Worm (Caenorhabditis elegans) whole organism, mixed stage, embryonic: ENCODE results near the gene C17H11.5.
A peak's percentile ranks its signal among the peaks of the same experiment; 100 is the strongest.

Source experiments
- M03D4.4 ChIP-seq: sonication (generic microtip); optimal IDR thresholded peaks from 2 replicates; lab custom pipeline; 2017; ENCODE audit warnings: mild to moderate bottlenecking, missing genetic modification characterization, missing compliant biosample characterization
- bed-3 ChIP-seq: fragments of 200-800 bp; sonication (Bioruptor generic); optimal IDR thresholded peaks from 3 replicates; lab custom pipeline; 2018; ENCODE audit warnings: mild to moderate bottlenecking, missing genetic modification characterization, moderate library complexity, missing compliant biosample characterization
- ceh-39 ChIP-seq: fragments of 150-350 bp; optimal IDR thresholded peaks from 2 replicates; lab custom pipeline; 2014; ENCODE audit warnings: missing biosample characterization, missing genetic modification characterization
- ceh-43 ChIP-seq: fragments of 200-800 bp; sonication (Bioruptor generic); optimal IDR thresholded peaks from 2 replicates; lab custom pipeline; 2018; ENCODE audit warnings: mild to moderate bottlenecking, missing genetic modification characterization, moderate library complexity, missing compliant biosample characterization
- ceh-83 ChIP-seq: fragments of 200-800 bp; sonication (Bioruptor generic); optimal IDR thresholded peaks from 2 replicates; lab custom pipeline; 2018; ENCODE audit warnings: mild to moderate bottlenecking, missing genetic modification characterization, missing compliant biosample characterization
- ces-1 ChIP-seq: fragments of 150-350 bp; optimal IDR thresholded peaks from 2 replicates; lab custom pipeline; 2014; ENCODE audit warnings: missing biosample characterization, missing genetic modification reagents, missing genetic modification characterization
- cnd-1 ChIP-seq: fragments of 200-800 bp; sonication (Bioruptor generic); optimal IDR thresholded peaks from 2 replicates; lab custom pipeline; 2018; ENCODE audit warnings: mild to moderate bottlenecking, missing genetic modification characterization, missing compliant biosample characterization
- drap-1 ChIP-seq: fragments of 200-800 bp; sonication (Bioruptor generic); optimal IDR thresholded peaks from 3 replicates; lab custom pipeline; 2018; ENCODE audit warnings: mild to moderate bottlenecking, missing genetic modification characterization, missing compliant biosample characterization
- flh-1 ChIP-seq: fragments of 200-800 bp; sonication (Bioruptor generic); optimal IDR thresholded peaks from 2 replicates; lab custom pipeline; 2018; ENCODE audit warnings: mild to moderate bottlenecking, missing genetic modification characterization, moderate library complexity, missing compliant biosample characterization
- ham-2 ChIP-seq: fragments of 200-800 bp; sonication (Bioruptor generic); optimal IDR thresholded peaks from 2 replicates; lab custom pipeline; 2018; ENCODE audit warnings: mild to moderate bottlenecking, missing genetic modification characterization, missing compliant biosample characterization
- lin-13 ChIP-seq: fragments of 150-350 bp; optimal IDR thresholded peaks from 2 replicates; lab custom pipeline; 2014; ENCODE audit warnings: missing biosample characterization, missing genetic modification characterization
- lsy-2 ChIP-seq: fragments of 150-350 bp; optimal IDR thresholded peaks from 2 replicates; lab custom pipeline; 2014; ENCODE audit warnings: missing biosample characterization, missing genetic modification characterization
- mab-5 ChIP-seq: fragments of 150-350 bp; optimal IDR thresholded peaks from 2 replicates; lab custom pipeline; 2014; ENCODE audit warnings: missing biosample characterization, missing genetic modification characterization
- mep-1 ChIP-seq: fragments of 150-350 bp; optimal IDR thresholded peaks from 2 replicates; lab custom pipeline; 2017; ENCODE audit warnings: missing biosample characterization, missing genetic modification reagents, missing genetic modification characterization, inconsistent platforms
- mls-2 ChIP-seq: sonication (generic microtip); optimal IDR thresholded peaks from 2 replicates; lab custom pipeline; 2016; ENCODE audit warnings: mild to moderate bottlenecking, missing genetic modification characterization, moderate library complexity, missing compliant biosample characterization
- nhr-12 ChIP-seq: fragments of 150-350 bp; optimal IDR thresholded peaks from 2 replicates; lab custom pipeline; 2014; ENCODE audit warnings: missing biosample characterization, missing genetic modification characterization
- nhr-2 ChIP-seq: fragments of 150-350 bp; optimal IDR thresholded peaks from 2 replicates; lab custom pipeline; 2014; ENCODE audit warnings: missing biosample characterization, missing genetic modification characterization
- nhr-237 ChIP-seq: fragments of 150-350 bp; optimal IDR thresholded peaks from 2 replicates; lab custom pipeline; 2014; ENCODE audit warnings: missing biosample characterization, missing genetic modification characterization
- nhr-28 ChIP-seq: fragments of 150-350 bp; optimal IDR thresholded peaks from 2 replicates; lab custom pipeline; 2014; ENCODE audit warnings: missing biosample characterization, missing genetic modification characterization
- pha-4 ChIP-seq: fragments of 150-350 bp; optimal IDR thresholded peaks from 2 replicates; lab custom pipeline; 2018; ENCODE audit warnings: missing biosample characterization, missing genetic modification reagents, missing genetic modification characterization
- sem-2 ChIP-seq: fragments of 200-800 bp; sonication (Bioruptor generic); optimal IDR thresholded peaks from 2 replicates; lab custom pipeline; 2018; ENCODE audit warnings: mild to moderate bottlenecking, missing genetic modification characterization, missing compliant biosample characterization
- snpc-4 ChIP-seq: fragments of 150-350 bp; optimal IDR thresholded peaks from 2 replicates; lab custom pipeline; 2014; ENCODE audit warnings: missing biosample characterization, missing genetic modification characterization
- sptf-1 ChIP-seq: sonication (generic microtip); optimal IDR thresholded peaks from 2 replicates; lab custom pipeline; 2017; ENCODE audit warnings: mild to moderate bottlenecking, missing genetic modification characterization, moderate library complexity, missing compliant biosample characterization
- tbx-8 ChIP-seq: fragments of 200-800 bp; sonication (Bioruptor generic); optimal IDR thresholded peaks from 2 replicates; lab custom pipeline; 2018; ENCODE audit warnings: mild to moderate bottlenecking, missing genetic modification characterization, moderate library complexity, missing compliant biosample characterization
- unc-120 ChIP-seq: sonication (generic microtip); optimal IDR thresholded peaks from 2 replicates; lab custom pipeline; 2017; ENCODE audit warnings: missing genetic modification characterization, missing compliant biosample characterization; ENCODE audit not compliant: poor library complexity, severe bottlenecking
- unc-39 ChIP-seq: fragments of 150-350 bp; optimal IDR thresholded peaks from 2 replicates; lab custom pipeline; 2014; ENCODE audit warnings: missing biosample characterization, missing genetic modification characterization
- unc-62 ChIP-seq: fragments of 150-350 bp; optimal IDR thresholded peaks from 2 replicates; lab custom pipeline; 2014; ENCODE audit warnings: missing biosample characterization, missing genetic modification reagents, missing genetic modification characterization
- ztf-11 ChIP-seq: fragments of 150-350 bp; optimal IDR thresholded peaks from 2 replicates; lab custom pipeline; 2014; ENCODE audit warnings: missing biosample characterization, missing genetic modification characterization

C17H11.5 gene

DNA sequence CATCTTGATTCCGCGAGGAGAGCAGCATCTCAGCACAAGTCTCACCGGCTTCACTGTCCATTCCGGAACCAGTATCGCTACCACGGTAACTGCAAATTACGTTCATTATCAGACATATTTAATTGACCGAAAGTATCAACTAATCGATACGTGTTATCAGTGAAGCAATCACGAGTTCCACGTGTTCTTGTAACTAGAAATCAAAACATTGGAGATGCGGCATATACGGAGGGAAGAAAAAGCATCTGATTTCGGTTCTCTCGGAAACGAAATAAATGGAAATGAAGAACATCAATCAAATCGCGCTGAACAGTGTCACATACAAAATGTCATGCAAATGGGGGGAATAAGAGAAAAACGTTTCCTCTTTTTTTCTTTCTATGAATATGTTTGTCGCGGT is 8.3 kb upstream of the C17H11.5 start:
- no peak for TF ChIP-seq ceh-43 (GFP tag; lab: Kevin White, UChicago)
- TF ChIP-seq unc-62 (GFP tag; lab: Kevin White, UChicago): no peak
- TF ChIP-seq nhr-12 (tag; lab: Kevin White, UChicago): no peak
- TF ChIP-seq ceh-39: no peak
- TF ChIP-seq flh-1 (GFP tag; lab: Kevin White, UChicago): no peak
- TF ChIP-seq bed-3: no peak
- no peak for TF ChIP-seq mab-5 (tag; lab: Kevin White, UChicago)
- no peak for TF ChIP-seq snpc-4 (tag; lab: Kevin White, UChicago)
- TF ChIP-seq cnd-1 (tag; lab: Kevin White, UChicago): no peak
- no peak for TF ChIP-seq tbx-8 (GFP tag; lab: Kevin White, UChicago)
- TF ChIP-seq nhr-237: no peak
- TF ChIP-seq ces-1 (GFP tag; lab: Kevin White, UChicago): no peak
- TF ChIP-seq drap-1 (GFP tag; lab: Kevin White, UChicago): no peak
- no peak for TF ChIP-seq mls-2 (tag; lab: Kevin White, UChicago)
- TF ChIP-seq unc-120 (tag; lab: Kevin White, UChicago): no peak
- TF ChIP-seq lin-13 (tag; lab: Kevin White, UChicago): no peak
- no peak for TF ChIP-seq nhr-2 (tag; lab: Kevin White, UChicago)

DNA sequence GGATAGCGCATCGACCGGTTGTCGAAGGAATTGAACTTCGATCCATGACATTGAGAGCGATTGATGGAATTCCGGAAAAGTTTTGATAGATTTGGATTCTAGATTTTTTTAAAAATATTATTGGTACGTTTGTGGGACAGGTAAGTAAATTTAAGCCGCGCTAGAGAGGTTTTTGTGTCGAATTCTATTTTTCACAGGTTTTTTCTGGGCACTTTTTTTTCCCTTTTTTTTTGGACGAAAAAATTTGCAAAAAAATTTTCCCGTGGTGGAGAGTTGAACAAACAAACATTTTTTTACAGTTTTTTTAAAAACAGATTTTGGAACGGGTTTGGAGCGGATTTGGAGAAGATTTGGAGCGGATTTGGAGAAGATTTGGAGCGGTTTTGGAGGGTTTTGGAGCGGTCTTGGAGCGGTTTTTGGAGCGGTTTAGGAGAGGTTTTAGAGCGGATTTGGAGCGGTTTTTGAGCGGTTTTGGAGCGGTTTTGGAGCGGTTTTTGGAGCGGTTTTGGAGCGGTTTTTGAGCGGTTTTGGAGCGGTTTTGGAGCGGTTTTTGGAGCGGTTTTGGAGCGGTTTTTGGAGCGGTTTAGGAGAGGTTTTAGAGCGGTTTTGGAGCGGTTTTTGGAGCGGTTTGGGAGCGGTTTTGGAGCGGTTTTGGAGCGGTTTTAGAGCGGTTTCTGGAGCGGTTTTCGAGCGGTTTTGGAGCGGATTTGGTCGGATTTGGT is 3.2 kb downstream of the C17H11.5 start, which contains the start of gene C17H11.4:
Gene C17H11.4 (minus strand): TSS at position 51 of the 722 bp plus-strand sequence.
- peak; percentile 51 for TF ChIP-seq sptf-1 (tag; lab: Kevin White, UChicago)
- TF ChIP-seq mls-2 (tag; lab: Kevin White, UChicago): peak; percentile 56
- peak; percentile 32 for TF ChIP-seq M03D4.4 (tag; lab: Kevin White, UChicago)
- peak; percentile 42 for TF ChIP-seq ceh-83
- TF ChIP-seq, all 35 proteins: peak for 4; not testable (repeated sequence) for 31

DNA sequence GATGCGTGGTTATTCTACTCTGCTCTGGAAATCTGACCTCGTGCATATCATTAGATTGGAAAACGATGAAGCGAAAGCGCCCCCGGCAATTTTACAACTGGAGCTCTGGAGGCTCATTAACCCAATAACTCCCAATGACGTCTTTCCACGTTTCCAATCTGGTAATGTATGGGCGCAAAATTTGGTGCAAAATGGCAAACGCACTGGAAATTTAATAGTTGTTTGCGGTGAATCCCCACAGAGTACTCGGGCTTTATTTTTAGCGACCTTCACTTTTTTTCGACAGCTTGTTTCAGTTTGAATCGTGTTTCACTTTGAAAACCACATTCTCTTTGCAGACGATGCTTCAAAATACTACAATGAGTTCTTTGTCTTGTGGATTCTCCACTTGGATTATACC is 11.3 kb downstream of the C17H11.5 start, which contains the start of gene C17H11.1:
Gene C17H11.1 (plus strand): TSS at position 301 of the 400 bp plus-strand sequence.
- TF ChIP-seq lsy-2 (tag; lab: Kevin White, UChicago): no peak
- no peak for TF ChIP-seq sem-2
- no peak for TF ChIP-seq ham-2 (GFP tag; lab: Kevin White, UChicago)
- no peak for TF ChIP-seq sptf-1 (tag; lab: Kevin White, UChicago)
- no peak for TF ChIP-seq ceh-39
- TF ChIP-seq mab-5 (tag; lab: Kevin White, UChicago): no peak
- TF ChIP-seq snpc-4 (tag; lab: Kevin White, UChicago): no peak
- no peak for TF ChIP-seq mep-1 (tag; lab: Kevin White, UChicago)
- TF ChIP-seq nhr-28 (tag; lab: Kevin White, UChicago): no peak
- no peak for TF ChIP-seq nhr-2 (tag; lab: Kevin White, UChicago)
- no peak for TF ChIP-seq pha-4 (tag; lab: Kevin White, UChicago)
- TF ChIP-seq ztf-11: no peak
- no peak for TF ChIP-seq tbx-8 (GFP tag; lab: Kevin White, UChicago)
- no peak for TF ChIP-seq nhr-12 (tag; lab: Kevin White, UChicago)
- TF ChIP-seq M03D4.4 (tag; lab: Kevin White, UChicago): no peak
- no peak for TF ChIP-seq unc-39 (tag; lab: Kevin White, UChicago)
- TF ChIP-seq cnd-1 (tag; lab: Kevin White, UChicago): no peak

ce11 chrX:8169534-8169933 is 15.4 kb downstream of the C17H11.5 start, which contains the start of gene C17H11.2:
TSS of gene C17H11.2 (plus strand) at chrX:8169930.
- TF ChIP-seq ces-1 (GFP tag; lab: Kevin White, UChicago) (peak; percentile 46), bed-3 (no peak)

DNA sequence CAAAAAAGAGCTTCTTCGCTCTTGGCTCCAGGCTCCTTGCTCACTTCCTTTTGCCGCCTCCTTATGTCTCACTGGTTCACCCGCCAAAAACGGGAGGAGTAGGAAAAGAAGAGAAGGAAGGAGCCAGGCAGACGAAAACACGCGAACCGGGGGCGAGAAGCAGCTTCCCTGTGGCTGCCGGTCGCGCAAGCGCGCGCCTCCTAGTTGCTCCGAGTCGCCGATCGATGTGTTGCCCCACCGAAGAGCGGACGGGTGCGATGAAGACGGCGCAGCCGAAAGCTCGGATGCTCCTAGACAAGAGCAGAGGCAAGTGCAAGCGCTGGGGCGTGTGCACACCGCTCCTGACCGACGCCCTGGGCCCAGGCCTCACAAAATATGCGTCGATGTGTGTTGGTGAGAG is 21.4 kb downstream of the C17H11.5 start:
- TF ChIP-seq lin-13 (tag; lab: Kevin White, UChicago) (no peak), sptf-1 (tag; lab: Kevin White, UChicago) (peak; percentile 63), mls-2 (tag; lab: Kevin White, UChicago) (peak; percentile 52), M03D4.4 (tag; lab: Kevin White, UChicago) (peak; percentile 28)
